Worm (Caenorhabditis elegans) whole organism, L2 larva: ENCODE results near the gene mys-1.

Experiments used
- C34F6.9 ChIP-seq: fragments of 150-350 bp; optimal IDR thresholded peaks from 2 replicates; lab custom pipeline; 2014; ENCODE audit warnings: missing biosample characterization, missing genetic modification characterization
- F13H6.1 ChIP-seq: sonication (generic microtip); optimal IDR thresholded peaks from 2 replicates; lab custom pipeline; 2016; ENCODE audit warnings: missing genetic modification characterization, missing compliant biosample characterization
- Y55F3AM.14 ChIP-seq: fragments of 200-800 bp; sonication (Bioruptor generic); optimal IDR thresholded peaks from 2 replicates; lab custom pipeline; 2018; ENCODE audit warnings: mild to moderate bottlenecking, missing genetic modification characterization, missing compliant biosample characterization
- ZK546.5 ChIP-seq: sonication (generic microtip); optimal IDR thresholded peaks from 2 replicates; lab custom pipeline; 2017; ENCODE audit warnings: missing biosample characterization, missing genetic modification characterization
- aly-2 ChIP-seq: fragments of 150-350 bp; optimal IDR thresholded peaks from 2 replicates; lab custom pipeline; 2014; ENCODE audit warnings: missing biosample characterization, missing genetic modification characterization
- ceh-16 ChIP-seq: fragments of 150-350 bp; optimal IDR thresholded peaks from 2 replicates; lab custom pipeline; 2014; ENCODE audit warnings: missing biosample characterization, missing genetic modification characterization
- ceh-82 ChIP-seq: fragments of 150-350 bp; optimal IDR thresholded peaks from 2 replicates; lab custom pipeline; 2014; ENCODE audit warnings: missing biosample characterization, missing genetic modification characterization
- egl-27 ChIP-seq: sonication (generic microtip); optimal IDR thresholded peaks from 3 replicates; lab custom pipeline; 2017; ENCODE audit warnings: missing biosample characterization, missing genetic modification reagents, missing genetic modification characterization
- elt-3 ChIP-seq: sonication (generic microtip); optimal IDR thresholded peaks from 2 replicates; lab custom pipeline; 2017; ENCODE audit warnings: missing biosample characterization, missing genetic modification characterization
- fos-1 ChIP-seq: fragments of 150-350 bp; optimal IDR thresholded peaks from 2 replicates; lab custom pipeline; 2014; ENCODE audit warnings: missing biosample characterization, missing genetic modification characterization
- lin-11 ChIP-seq: fragments of 150-350 bp; sonication (generic microtip); optimal IDR thresholded peaks from 2 replicates; lab custom pipeline; 2014; ENCODE audit warnings: missing biosample characterization, missing genetic modification characterization, inconsistent platforms, mixed read lengths
- lin-13 ChIP-seq: fragments of 150-350 bp; optimal IDR thresholded peaks from 2 replicates; lab custom pipeline; 2014; ENCODE audit warnings: missing biosample characterization, missing genetic modification reagents, missing genetic modification characterization
- lin-39 ChIP-seq: fragments of 150-350 bp; optimal IDR thresholded peaks from 2 replicates; lab custom pipeline; 2014; ENCODE audit warnings: missing biosample characterization, missing genetic modification reagents, missing genetic modification characterization
- lsy-2 ChIP-seq, 2 experiments: fragments of 150-350 bp in 1 of 2; sonication (generic microtip) in 1 of 2; optimal IDR thresholded peaks; 2 replicates each; lab custom pipeline; 2014 to 2017; ENCODE audit warnings: missing biosample characterization in 2 of 2, missing genetic modification characterization in 2 of 2
- mab-5 ChIP-seq: fragments of 150-350 bp; optimal IDR thresholded peaks from 2 replicates; lab custom pipeline; 2014; ENCODE audit warnings: missing biosample characterization, missing genetic modification characterization
- mbf-1 ChIP-seq: sonication (generic microtip); optimal IDR thresholded peaks from 2 replicates; lab custom pipeline; 2017; ENCODE audit warnings: missing biosample characterization, missing genetic modification characterization
- mdl-1 ChIP-seq, 2 experiments: fragments of 150-350 bp in 1 of 2; sonication (generic microtip) in 1 of 2; optimal IDR thresholded peaks; 2 replicates each; lab custom pipeline; 2017; ENCODE audit warnings: missing biosample characterization in 2 of 2, missing genetic modification characterization in 2 of 2
- nhr-10 ChIP-seq: sonication (generic microtip); optimal IDR thresholded peaks from 2 replicates; lab custom pipeline; 2017; ENCODE audit warnings: missing biosample characterization, missing genetic modification characterization
- nhr-11 ChIP-seq: fragments of 150-350 bp; optimal IDR thresholded peaks from 2 replicates; lab custom pipeline; 2014; ENCODE audit warnings: missing biosample characterization, missing genetic modification characterization
- nhr-12 ChIP-seq: fragments of 150-350 bp; optimal IDR thresholded peaks from 2 replicates; lab custom pipeline; 2014; ENCODE audit warnings: missing biosample characterization, missing genetic modification characterization
- nhr-129 ChIP-seq: fragments of 150-350 bp; optimal IDR thresholded peaks from 2 replicates; lab custom pipeline; 2014; ENCODE audit warnings: missing biosample characterization, missing genetic modification characterization
- nhr-21 ChIP-seq: fragments of 150-350 bp; optimal IDR thresholded peaks from 2 replicates; lab custom pipeline; 2014; ENCODE audit warnings: missing biosample characterization, missing genetic modification characterization
- nhr-23 ChIP-seq: fragments of 150-350 bp; optimal IDR thresholded peaks from 2 replicates; lab custom pipeline; 2014; ENCODE audit warnings: missing biosample characterization, missing genetic modification reagents, missing genetic modification characterization
- nhr-237 ChIP-seq: fragments of 150-350 bp; optimal IDR thresholded peaks from 2 replicates; lab custom pipeline; 2014; ENCODE audit warnings: missing biosample characterization, missing genetic modification characterization
- nhr-25 ChIP-seq: fragments of 150-350 bp; sonication (generic microtip); optimal IDR thresholded peaks from 3 replicates; lab custom pipeline; 2014; ENCODE audit warnings: missing biosample characterization, missing genetic modification characterization
- nhr-6 ChIP-seq: fragments of 150-350 bp; optimal IDR thresholded peaks from 2 replicates; lab custom pipeline; 2014; ENCODE audit warnings: missing biosample characterization, missing genetic modification characterization
- nhr-77 ChIP-seq: fragments of 150-350 bp; optimal IDR thresholded peaks from 2 replicates; lab custom pipeline; 2014; ENCODE audit warnings: missing biosample characterization, missing genetic modification characterization
- peb-1 ChIP-seq: fragments of 150-350 bp; optimal IDR thresholded peaks from 2 replicates; lab custom pipeline; 2014; ENCODE audit warnings: missing biosample characterization, missing genetic modification characterization
- sem-4 ChIP-seq: fragments of 150-350 bp; optimal IDR thresholded peaks from 2 replicates; lab custom pipeline; 2014; ENCODE audit warnings: missing biosample characterization, missing genetic modification reagents, missing genetic modification characterization
- skn-1 ChIP-seq: sonication (generic microtip); optimal IDR thresholded peaks from 2 replicates; lab custom pipeline; 2017; ENCODE audit warnings: missing biosample characterization, missing genetic modification characterization
- sma-3 ChIP-seq: sonication (generic microtip); optimal IDR thresholded peaks from 2 replicates; lab custom pipeline; 2016; ENCODE audit warnings: missing genetic modification reagents, missing genetic modification characterization, missing compliant biosample characterization
- sma-9 ChIP-seq, 2 experiments: fragments of 150-350 bp in 1 of 2; sonication (generic microtip) in 1 of 2; optimal IDR thresholded peaks; 2 replicates each; lab custom pipeline; 2014 to 2016; ENCODE audit warnings: missing genetic modification characterization in 2 of 2, mild to moderate bottlenecking in 1 of 2, missing biosample characterization in 1 of 2, missing compliant biosample characterization in 1 of 2, missing genetic modification reagents in 1 of 2, moderate library complexity in 1 of 2
- snpc-4 ChIP-seq: fragments of 150-350 bp; optimal IDR thresholded peaks from 2 replicates; lab custom pipeline; 2014; ENCODE audit warnings: missing biosample characterization, missing genetic modification characterization
- unc-39 ChIP-seq: fragments of 150-350 bp; optimal IDR thresholded peaks from 2 replicates; lab custom pipeline; 2014; ENCODE audit warnings: missing biosample characterization, missing genetic modification characterization
- unc-55 ChIP-seq: fragments of 150-350 bp; sonication (generic microtip); optimal IDR thresholded peaks from 3 replicates; lab custom pipeline; 2014; ENCODE audit warnings: missing biosample characterization, missing genetic modification reagents, missing genetic modification characterization
- unc-62 ChIP-seq: fragments of 150-350 bp; optimal IDR thresholded peaks from 2 replicates; lab custom pipeline; 2014; ENCODE audit warnings: missing biosample characterization, missing genetic modification reagents, missing genetic modification characterization
- zag-1 ChIP-seq: fragments of 150-350 bp; optimal IDR thresholded peaks from 2 replicates; lab custom pipeline; 2014; ENCODE audit warnings: missing biosample characterization, missing genetic modification characterization
- ztf-11 ChIP-seq: sonication (generic microtip); optimal IDR thresholded peaks from 2 replicates; lab custom pipeline; 2017; ENCODE audit warnings: missing biosample characterization, missing genetic modification characterization

The mys-1 gene

DNA sequence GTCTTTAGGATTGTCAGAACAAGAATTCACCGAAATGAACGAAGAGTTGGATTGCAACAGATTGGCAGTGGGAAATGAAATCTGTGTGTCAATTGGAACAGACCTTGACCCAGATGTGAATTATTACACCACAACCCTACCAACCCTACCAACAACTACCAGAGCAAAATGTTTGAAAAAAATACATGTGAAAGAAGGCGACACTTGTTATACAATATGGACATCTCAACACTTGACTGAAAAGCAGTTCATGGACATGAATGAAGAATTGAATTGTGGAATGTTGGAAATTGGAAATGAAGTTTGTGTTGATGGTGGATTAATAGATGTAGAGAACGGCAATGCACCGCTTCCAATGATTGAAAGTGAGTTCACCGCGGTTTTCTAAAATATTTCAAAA, 39.5 kb upstream of the mys-1 start:
- TF ChIP-seq ceh-82 (tag; lab: Kevin White, UChicago): no peak
- no peak for TF ChIP-seq ztf-11 (tag; lab: Kevin White, UChicago)
- no peak for TF ChIP-seq nhr-6 (tag; lab: Kevin White, UChicago)
- TF ChIP-seq, all 48 proteins: peak for 0

DNA sequence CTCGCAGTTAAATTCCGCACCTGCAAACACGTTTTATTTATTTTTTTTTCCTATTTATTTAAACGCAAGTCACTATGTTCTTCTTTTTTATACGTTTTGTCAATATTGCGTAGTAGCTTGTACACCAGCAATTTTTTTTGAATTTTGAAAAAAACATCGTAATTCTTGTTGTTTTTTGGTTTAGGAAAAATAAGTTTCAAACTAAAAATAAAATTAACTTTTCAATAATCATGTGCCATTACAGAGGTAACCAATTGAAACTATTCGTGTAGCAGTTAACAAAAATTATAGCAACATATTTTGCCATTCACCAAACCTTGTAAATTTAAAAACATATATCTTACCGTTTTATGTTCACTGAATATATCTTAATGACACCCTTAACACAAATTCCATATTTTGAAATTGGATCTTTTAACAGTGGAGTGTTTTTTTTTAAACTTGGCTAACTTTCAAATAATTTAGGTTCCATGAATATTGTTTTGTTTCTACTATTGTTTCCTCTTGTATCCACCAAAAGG, 38.8 kb upstream of the mys-1 start, which contains the start of gene lmd-5:
Gene lmd-5, plus strand, starts transcription at position 471 of the 521 bp plus-strand sequence.
- TF ChIP-seq nhr-6 (tag; lab: Kevin White, UChicago): no peak
- TF ChIP-seq nhr-237 (tag; lab: Kevin White, UChicago): no peak
- no peak for TF ChIP-seq unc-55 (GFP tag; lab: Kevin White, UChicago)
- no peak for TF ChIP-seq unc-39 (tag; lab: Kevin White, UChicago)
- no peak for TF ChIP-seq elt-3
- no peak for TF ChIP-seq ceh-82 (tag; lab: Kevin White, UChicago)
- TF ChIP-seq sem-4 (tag; lab: Kevin White, UChicago): no peak
- no peak for TF ChIP-seq ceh-16
- no peak for TF ChIP-seq sma-3 (GFP tag; lab: Kevin White, UChicago)
- TF ChIP-seq zag-1 (tag; lab: Kevin White, UChicago): no peak
- TF ChIP-seq mdl-1 (tag; optimal IDR thresholded peaks at IDR 0.05; lab: Kevin White, UChicago): no peak
- TF ChIP-seq snpc-4 (tag; lab: Kevin White, UChicago): no peak
- TF ChIP-seq nhr-21 (tag; lab: Kevin White, UChicago): no peak
- TF ChIP-seq ztf-11 (tag; lab: Kevin White, UChicago): no peak
- TF ChIP-seq mab-5: no peak
- TF ChIP-seq unc-62 (GFP tag; lab: Kevin White, UChicago): no peak
- no peak for TF ChIP-seq peb-1 (tag; lab: Kevin White, UChicago)
- no peak for TF ChIP-seq nhr-25 (tag; lab: Kevin White, UChicago)

DNA sequence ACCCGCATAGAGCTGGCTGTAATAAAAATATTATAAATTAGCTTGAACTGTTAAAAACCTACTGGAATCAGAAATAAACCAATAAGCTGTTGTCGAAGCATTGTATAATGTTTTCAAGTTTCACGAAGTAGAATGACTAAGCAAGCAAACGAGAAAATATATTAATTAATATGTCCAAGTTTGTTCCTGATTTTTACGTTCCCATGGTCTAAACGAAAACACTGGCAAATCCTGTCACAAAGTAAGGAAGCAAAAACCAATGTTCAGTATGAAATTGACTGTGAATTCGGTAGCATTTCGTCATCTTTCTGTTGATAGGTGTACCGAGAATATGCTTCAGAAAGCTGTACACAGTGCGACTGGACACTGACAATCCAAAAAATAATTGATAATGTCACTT, 35.7 kb upstream of the mys-1 start, which contains the start of gene srx-34:
Gene srx-34, minus strand, starts transcription at position 101 of the 400 bp plus-strand sequence.
- no peak for TF ChIP-seq C34F6.9 (tag; lab: Kevin White, UChicago)
- TF ChIP-seq ZK546.5 (tag; lab: Kevin White, UChicago): no peak
- TF ChIP-seq egl-27 (tag; lab: Kevin White, UChicago): no peak
- no peak for TF ChIP-seq aly-2
- no peak for TF ChIP-seq nhr-10 (tag; lab: Kevin White, UChicago)
- no peak for TF ChIP-seq sma-9 (GFP tag; optimal IDR thresholded peaks at IDR 0.05; lab: Kevin White, UChicago)
- TF ChIP-seq sma-9 (tag; optimal IDR thresholded peaks at IDR 0.05; lab: Kevin White, UChicago): no peak
- no peak for TF ChIP-seq lsy-2 (tag; optimal IDR thresholded peaks at IDR 0.05; lab: Kevin White, UChicago)
- TF ChIP-seq nhr-21 (tag; lab: Kevin White, UChicago): no peak
- no peak for TF ChIP-seq sem-4 (tag; lab: Kevin White, UChicago)
- TF ChIP-seq mab-5: no peak
- TF ChIP-seq fos-1 (tag; lab: Kevin White, UChicago): no peak
- TF ChIP-seq unc-62 (GFP tag; lab: Kevin White, UChicago): no peak
- TF ChIP-seq nhr-12: no peak
- TF ChIP-seq nhr-237 (tag; lab: Kevin White, UChicago): no peak
- TF ChIP-seq lin-11 (tag; lab: Kevin White, UChicago): no peak

DNA sequence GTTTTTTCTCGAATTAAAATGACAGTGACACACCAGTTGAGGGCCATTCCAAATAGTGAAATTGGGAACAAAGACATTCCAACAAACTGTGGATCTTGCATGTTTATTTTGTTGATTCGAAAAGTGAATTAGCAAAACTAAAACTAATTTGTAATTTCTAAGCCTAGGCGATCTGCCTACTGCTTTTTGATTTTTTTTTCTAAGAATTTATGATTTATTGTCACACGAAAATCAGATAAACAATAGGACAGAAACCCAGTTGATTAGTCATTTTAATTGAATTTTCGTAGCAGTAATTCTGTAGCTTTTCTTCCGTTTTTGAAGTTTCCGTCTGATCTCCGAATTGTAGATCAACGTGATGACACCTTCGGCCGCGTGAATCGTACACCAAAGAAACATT, 34.3 kb upstream of the mys-1 start, which contains the start of gene srx-33:
Gene srx-33, minus strand, starts transcription at position 101 of the 400 bp plus-strand sequence.
- TF ChIP-seq nhr-23 (no peak), nhr-237 (tag; lab: Kevin White, UChicago) (no peak), lin-13 (GFP tag; lab: Kevin White, UChicago) (no peak), mab-5 (no peak), peb-1 (tag; lab: Kevin White, UChicago) (no peak), mbf-1 (no peak), Y55F3AM.14 (GFP tag; lab: Kevin White, UChicago) (no peak), snpc-4 (tag; lab: Kevin White, UChicago) (no peak), unc-55 (GFP tag; lab: Kevin White, UChicago) (no peak), nhr-77 (tag; lab: Kevin White, UChicago) (no peak), lin-11 (tag; lab: Kevin White, UChicago) (no peak), nhr-129 (tag; lab: Kevin White, UChicago) (no peak), nhr-11 (tag; lab: Kevin White, UChicago) (no peak), nhr-21 (tag; lab: Kevin White, UChicago) (no peak), unc-62 (GFP tag; lab: Kevin White, UChicago) (no peak), F13H6.1 (tag; lab: Kevin White, UChicago) (no peak), lin-39 (tag; lab: Kevin White, UChicago) (no peak), skn-1 (no peak), sem-4 (tag; lab: Kevin White, UChicago) (no peak)
